Fruit fly (Drosophila melanogaster): ENCODE measurements around the gene Mrp4.

The Mrp4 gene

DNA sequence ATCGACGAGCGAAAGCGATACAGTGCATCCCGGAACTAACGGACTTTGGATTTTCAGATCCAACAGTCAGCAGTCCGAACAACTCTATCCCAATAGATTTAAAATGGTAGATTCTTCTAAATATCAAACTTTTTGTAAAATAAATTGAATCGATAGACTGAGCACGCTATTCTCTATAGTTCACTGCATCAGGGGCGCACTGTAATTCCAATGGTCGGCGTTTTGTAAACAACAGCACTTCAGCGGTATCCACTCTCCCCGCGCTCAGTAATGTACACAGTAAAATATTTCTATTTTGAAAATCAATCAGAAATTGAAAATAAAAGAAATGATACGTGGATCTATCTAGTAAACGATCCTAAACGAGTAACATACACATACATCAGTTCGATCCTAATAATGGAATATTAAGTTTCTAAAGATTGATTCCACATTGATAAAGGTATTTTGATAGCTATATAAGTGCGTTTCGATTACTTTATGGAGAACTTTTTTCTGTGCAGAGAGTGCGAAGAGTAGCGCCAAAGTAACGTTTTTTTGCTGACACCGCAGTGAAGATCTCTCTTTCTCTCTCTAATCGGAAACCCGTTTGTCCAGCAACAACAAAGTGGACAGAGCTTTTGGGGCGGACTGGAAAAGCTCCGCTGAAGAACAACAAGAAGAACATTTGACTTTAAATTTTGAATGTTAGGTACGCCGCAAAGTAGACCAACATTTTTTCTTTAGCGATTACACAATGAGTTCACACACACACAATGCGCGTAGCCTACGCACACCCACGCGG lies 6.5 kb upstream of the Mrp4 start (continued):
- TF ChIP-seq bcd (GFP tag; optimal IDR thresholded peaks at IDR 0.05) (peak; percentile 91), nom (GFP tag; optimal IDR thresholded peaks at IDR 0.05) (peak; percentile 90), CG10654 (GFP tag; optimal IDR thresholded peaks at IDR 0.05) (peak; percentile 92), Stat92E (GFP tag; optimal IDR thresholded peaks at IDR 0.05) (peak in 1 of 3 experiments; percentile 67), CG3995 (GFP tag; optimal IDR thresholded peaks at IDR 0.05) (peak; percentile 75), CG6683 (GFP tag; optimal IDR thresholded peaks at IDR 0.05) (peak; percentile 80), ro (GFP tag; IDR thresholded peaks at IDR 0.05) (peak; percentile 88), Dbx (GFP tag; IDR thresholded peaks at IDR 0.05) (peak; percentile 95), CG2678 (tag; optimal IDR thresholded peaks at IDR 0.05) (peak; percentile 98), eyg (GFP tag; optimal IDR thresholded peaks at IDR 0.05) (peak; percentile 93), mld (GFP tag; IDR thresholded peaks at IDR 0.05; ENCODE audit: partially characterized antibody) (no peak), disco-r (GFP tag; optimal IDR thresholded peaks at IDR 0.05) (peak; percentile 69), CG7839 (tag; optimal IDR thresholded peaks at IDR 0.05) (peak; percentile 92), CG13424 (tag; optimal IDR thresholded peaks at IDR 0.05) (peak; percentile 85), CG9609 (GFP tag; optimal IDR thresholded peaks at IDR 0.05) (peak; percentile 86), CG1603 (tag; optimal IDR thresholded peaks at IDR 0.05) (peak; percentile 92), ap (GFP tag; IDR thresholded peaks at IDR 0.05) (peak; percentile 77), Side (GFP tag; optimal IDR thresholded peaks at IDR 0.05) (peak; percentile 95), tio (GFP tag; optimal IDR thresholded peaks at IDR 0.05) (peak; percentile 75), unpg (GFP tag; optimal IDR thresholded peaks at IDR 0.05) (peak; percentile 91), Max (GFP tag; optimal IDR thresholded peaks at IDR 0.05) (peak; percentile 91), CG10462 (GFP tag; optimal IDR thresholded peaks at IDR 0.05) (peak; percentile 54), CG16813 (GFP tag; IDR thresholded peaks at IDR 0.05; ENCODE audit: partially characterized antibody) (no peak), CG17829 (tag; optimal IDR thresholded peaks at IDR 0.05) (peak; percentile 94), D19B (GFP tag; optimal IDR thresholded peaks at IDR 0.05) (peak; percentile 76), CG14965 (GFP tag; optimal IDR thresholded peaks at IDR 0.05; ENCODE audit: borderline replicate concordance) (peak; percentile 68), gcm (GFP tag; optimal IDR thresholded peaks at IDR 0.05) (peak; percentile 78), ci (GFP tag; IDR thresholded peaks at IDR 0.05) (peak; percentile 93), CG2120 (GFP tag; optimal IDR thresholded peaks at IDR 0.05) (peak; percentile 96), CG4707 (GFP tag; optimal IDR thresholded peaks at IDR 0.05) (peak; percentile 60), gce (GFP tag; IDR thresholded peaks at IDR 0.05) (peak; percentile 93), CG12219 (GFP tag; optimal IDR thresholded peaks at IDR 0.05) (peak; percentile 87), Six4 (GFP tag; optimal IDR thresholded peaks at IDR 0.05) (peak; percentile 85), Bdp1 (GFP tag; optimal IDR thresholded peaks at IDR 0.05) (peak; percentile 65), CG6813 (GFP tag; optimal IDR thresholded peaks at IDR 0.05) (peak; percentile 91), Ravus (GFP tag; IDR thresholded peaks at IDR 0.05) (peak; percentile 82), Lim3 (GFP tag; IDR thresholded peaks at IDR 0.05) (peak; percentile 60; the same call in 1 of the 2 replicates), ATbp (GFP tag; optimal IDR thresholded peaks at IDR 0.05) (peak; percentile 92), CG1647 (GFP tag; optimal IDR thresholded peaks at IDR 0.05) (peak; percentile 90), Fer1 (GFP tag; optimal IDR thresholded peaks at IDR 0.05) (peak; percentile 96), hbn (GFP tag; IDR thresholded peaks at IDR 0.05; ENCODE audit: partially characterized antibody) (no peak), jumu (GFP tag; optimal IDR thresholded peaks at IDR 0.05) (peak; percentile 96), HLH54F (GFP tag; optimal IDR thresholded peaks at IDR 0.05) (peak; percentile 90), CG17385 (GFP tag; optimal IDR thresholded peaks at IDR 0.05) (peak; percentile 85), btn (GFP tag; optimal IDR thresholded peaks at IDR 0.05) (peak; percentile 90), tll (GFP tag; optimal IDR thresholded peaks at IDR 0.05) (no peak), gro (GFP tag; optimal IDR thresholded peaks at IDR 0.05) (peak; percentile 86), HHEX (GFP tag; optimal IDR thresholded peaks at IDR 0.05) (peak; percentile 93)
